Fruit fly (Drosophila melanogaster) whole organism, embryonic: ENCODE results near the gene spg.

Source experiments
- ATbp ChIP-seq: fragments of 200-800 bp; sonication (Bioruptor generic); optimal IDR thresholded peaks from 2 replicates; lab custom pipeline; 2017; ENCODE audit warnings: missing biosample characterization, mild to moderate bottlenecking, missing genetic modification characterization, missing genetic modification reagents
- Aef1 ChIP-seq: fragments of 200-800 bp; sonication (Bioruptor generic); IDR thresholded peaks from 3 replicates; pipeline ENCODE4 v1.3.6; 2022; ENCODE audit warnings: missing biosample characterization, missing genetic modification characterization
- Bdp1 ChIP-seq: fragments of 200-800 bp; sonication (Bioruptor generic); optimal IDR thresholded peaks from 3 replicates; lab custom pipeline; 2016; ENCODE audit warnings: missing biosample characterization, missing genetic modification characterization
- BtbVII ChIP-seq: fragments of 200-800 bp; sonication (Bioruptor generic); optimal IDR thresholded peaks from 3 replicates; lab custom pipeline; 2017; ENCODE audit warnings: missing biosample characterization, mild to moderate bottlenecking, missing genetic modification characterization
- C15 ChIP-seq: fragments of 200-800 bp; sonication (Bioruptor generic); IDR thresholded peaks from 3 replicates; pipeline ENCODE4 v1.3.6; 2022; ENCODE audit warnings: missing biosample characterization, missing genetic modification characterization
- CG1233 ChIP-seq: fragments of 200-800 bp; sonication (Bioruptor generic); optimal IDR thresholded peaks from 4 replicates; lab custom pipeline; 2018; ENCODE audit warnings: missing biosample characterization, mild to moderate bottlenecking, missing genetic modification characterization
- CG12769 ChIP-seq: fragments of 200-800 bp; sonication (Bioruptor generic); optimal IDR thresholded peaks from 2 replicates; lab custom pipeline; 2019; ENCODE audit warnings: missing biosample characterization, mild to moderate bottlenecking, missing genetic modification characterization, moderate library complexity
- CG13296 ChIP-seq: fragments of 200-800 bp; sonication (Bioruptor generic); optimal IDR thresholded peaks from 3 replicates; lab custom pipeline; 2018; ENCODE audit warnings: missing biosample characterization, mild to moderate bottlenecking, missing genetic modification characterization
- CG13775 ChIP-seq: fragments of 200-800 bp; sonication (Bioruptor generic); optimal IDR thresholded peaks from 3 replicates; lab custom pipeline; 2017; ENCODE audit warnings: missing biosample characterization, mild to moderate bottlenecking, missing genetic modification characterization
- CG14667 ChIP-seq: fragments of 200-800 bp; sonication (Bioruptor generic); IDR thresholded peaks from 2 replicates; pipeline ENCODE4 v1.3.6; 2022; ENCODE audit warnings: missing biosample characterization, missing genetic modification characterization
- CG14710 ChIP-seq: fragments of 200-800 bp; sonication (Bioruptor generic); optimal IDR thresholded peaks from 3 replicates; lab custom pipeline; 2019; ENCODE audit warnings: missing biosample characterization, mild to moderate bottlenecking, missing genetic modification characterization, moderate library complexity
- CG15269 ChIP-seq: fragments of 200-800 bp; sonication (Bioruptor generic); optimal IDR thresholded peaks from 2 replicates; lab custom pipeline; 2018; ENCODE audit warnings: missing biosample characterization, mild to moderate bottlenecking, missing genetic modification characterization, moderate library complexity
- CG2129 ChIP-seq: fragments of 200-800 bp; sonication (Bioruptor generic); IDR thresholded peaks from 2 replicates; pipeline ENCODE4 v1.3.6; 2022; ENCODE audit warnings: missing biosample characterization, missing genetic modification characterization; ENCODE audit not compliant: partially characterized antibody
- CG30020 ChIP-seq: fragments of 200-800 bp; optimal IDR thresholded peaks from 2 replicates; lab custom pipeline; 2019; ENCODE audit warnings: missing biosample characterization, mild to moderate bottlenecking, missing genetic modification characterization, moderate library complexity
- CG31224 ChIP-seq: fragments of 200-800 bp; sonication (Bioruptor generic); IDR thresholded peaks from 2 replicates; pipeline ENCODE4 v1.3.6; 2022; ENCODE audit warnings: missing biosample characterization, missing genetic modification characterization
- CG8388 ChIP-seq: fragments of 200-800 bp; sonication (Bioruptor generic); optimal IDR thresholded peaks from 2 replicates; lab custom pipeline; 2019; ENCODE audit warnings: missing biosample characterization, mild to moderate bottlenecking, missing genetic modification characterization, moderate library complexity
- CkIIα-i1 ChIP-seq: fragments of 200-800 bp; sonication (Bioruptor generic); IDR thresholded peaks from 2 replicates; pipeline ENCODE4 v1.3.6; 2022; ENCODE audit warnings: missing biosample characterization, missing genetic modification characterization
- D19A ChIP-seq: fragments of 200-800 bp; optimal IDR thresholded peaks from 3 replicates; lab custom pipeline; 2019; ENCODE audit warnings: missing biosample characterization, mild to moderate bottlenecking, missing genetic modification characterization, moderate library complexity
- E2f2 ChIP-seq: fragments of 200-800 bp; sonication (Bioruptor generic); IDR thresholded peaks from 2 replicates; pipeline ENCODE4 v1.3.6; 2022; ENCODE audit warnings: missing biosample characterization, missing genetic modification characterization
- Ets97D ChIP-seq: fragments of 200-800 bp; sonication (Bioruptor generic); optimal IDR thresholded peaks from 3 replicates; lab custom pipeline; 2016; ENCODE audit warnings: missing biosample characterization, missing genetic modification characterization
- Gsc ChIP-seq: fragments of 200-800 bp; sonication (Bioruptor generic); IDR thresholded peaks from 2 replicates; pipeline ENCODE4 v1.3.6; 2022; ENCODE audit warnings: missing biosample characterization, missing genetic modification characterization
- H15 ChIP-seq: fragments of 200-800 bp; sonication (Bioruptor generic); IDR thresholded peaks from 3 replicates; pipeline ENCODE4 v1.3.6; 2022; ENCODE audit warnings: missing biosample characterization, missing genetic modification characterization
- HLH3B ChIP-seq: fragments of 200-800 bp; sonication (Bioruptor generic); IDR thresholded peaks from 2 replicates; pipeline ENCODE4 v1.3.6; 2022; ENCODE audit warnings: missing biosample characterization, missing genetic modification characterization
- Med ChIP-seq: fragments of 200-800 bp; sonication (Bioruptor generic); peaks from one replicate; lab custom pipeline; 2016; ENCODE audit warnings: missing biosample characterization, missing genetic modification characterization, mild to moderate bottlenecking, inconsistent platforms, moderate library complexity
- Meics ChIP-seq: fragments of 200-800 bp; sonication (Bioruptor generic); optimal IDR thresholded peaks from 2 replicates; lab custom pipeline; 2017; ENCODE audit warnings: missing biosample characterization, mild to moderate bottlenecking, missing genetic modification characterization
- Oli ChIP-seq: fragments of 200-800 bp; sonication (Bioruptor generic); optimal IDR thresholded peaks from 2 replicates; lab custom pipeline; 2018; ENCODE audit warnings: missing biosample characterization, mild to moderate bottlenecking, missing genetic modification characterization, moderate library complexity
- Sry-δ ChIP-seq: fragments of 200-800 bp; sonication (Bioruptor generic); optimal IDR thresholded peaks from 2 replicates; lab custom pipeline; 2016; ENCODE audit warnings: missing biosample characterization, missing genetic modification characterization
- Xrp1 ChIP-seq: fragments of 200-800 bp; sonication (Bioruptor generic); IDR thresholded peaks from 2 replicates; pipeline ENCODE4 v1.3.6; 2022; ENCODE audit warnings: missing biosample characterization, missing genetic modification characterization
- ac ChIP-seq: fragments of 200-800 bp; sonication (Bioruptor generic); optimal IDR thresholded peaks from 3 replicates; lab custom pipeline; 2017; ENCODE audit warnings: missing biosample characterization, mild to moderate bottlenecking, missing genetic modification characterization
- az2 ChIP-seq: fragments of 200-800 bp; sonication (Bioruptor generic); optimal IDR thresholded peaks from 3 replicates; lab custom pipeline; 2016; ENCODE audit warnings: missing biosample characterization, missing genetic modification characterization
- bcd ChIP-seq: fragments of 200-800 bp; sonication (Bioruptor generic); optimal IDR thresholded peaks from 2 replicates; lab custom pipeline; 2017; ENCODE audit warnings: missing biosample characterization, mild to moderate bottlenecking, missing genetic modification characterization
- btn ChIP-seq: fragments of 200-800 bp; sonication (Bioruptor generic); optimal IDR thresholded peaks from 2 replicates; lab custom pipeline; 2016; ENCODE audit warnings: missing biosample characterization, missing genetic modification characterization
- cg ChIP-seq: fragments of 200-800 bp; sonication (Bioruptor generic); optimal IDR thresholded peaks from 3 replicates; lab custom pipeline; 2019; ENCODE audit warnings: missing biosample characterization, mild to moderate bottlenecking, missing genetic modification characterization, moderate library complexity
- chif ChIP-seq, 2 experiments: fragments of 200-800 bp; sonication (Bioruptor generic); optimal IDR thresholded peaks; 3 replicates each; lab custom pipeline; 2016; ENCODE audit warnings: missing biosample characterization in 2 of 2, missing genetic modification characterization in 2 of 2
- ci ChIP-seq: fragments of 200-800 bp; sonication (Bioruptor generic); IDR thresholded peaks from 3 replicates; pipeline ENCODE4 v1.3.6; 2022; ENCODE audit warnings: missing biosample characterization, missing genetic modification characterization
- corto ChIP-seq: fragments of 200-800 bp; sonication (Bioruptor generic); optimal IDR thresholded peaks from 2 replicates; lab custom pipeline; 2016; ENCODE audit warnings: missing biosample characterization, mild to moderate bottlenecking, missing genetic modification characterization, moderate library complexity
- croc ChIP-seq: fragments of 200-800 bp; sonication (Bioruptor generic); conservative IDR thresholded peaks from 3 replicates; pipeline ENCODE4 v1.3.6; 2022; ENCODE audit warnings: missing biosample characterization, missing genetic modification characterization
- dmrt11E ChIP-seq: fragments of 200-800 bp; sonication (Bioruptor generic); optimal IDR thresholded peaks from 3 replicates; lab custom pipeline; 2018; ENCODE audit warnings: missing biosample characterization, mild to moderate bottlenecking, missing genetic modification characterization, moderate library complexity
- dmrt99B ChIP-seq: fragments of 200-800 bp; sonication (Bioruptor generic); optimal IDR thresholded peaks from 2 replicates; lab custom pipeline; 2018; ENCODE audit warnings: missing biosample characterization, mild to moderate bottlenecking, missing genetic modification characterization, moderate library complexity
- hb ChIP-seq: fragments of 200-800 bp; sonication (Bioruptor generic); IDR thresholded peaks from 3 replicates; pipeline ENCODE4 v1.3.6; 2022; ENCODE audit warnings: missing biosample characterization, missing genetic modification characterization; ENCODE audit not compliant: partially characterized antibody
- jing ChIP-seq: fragments of 200-800 bp; sonication (Bioruptor generic); optimal IDR thresholded peaks from 2 replicates; lab custom pipeline; 2018; ENCODE audit warnings: missing biosample characterization, mild to moderate bottlenecking, missing genetic modification characterization
- nom ChIP-seq: fragments of 200-800 bp; sonication (Bioruptor generic); optimal IDR thresholded peaks from 2 replicates; lab custom pipeline; 2017; ENCODE audit warnings: missing biosample characterization, missing genetic modification characterization, mild to moderate bottlenecking, moderate library complexity, missing genetic modification reagents
- phol ChIP-seq: fragments of 200-800 bp; sonication (Bioruptor generic); optimal IDR thresholded peaks from 3 replicates; lab custom pipeline; 2018; ENCODE audit warnings: missing biosample characterization, mild to moderate bottlenecking, missing genetic modification characterization, moderate library complexity
- pnt ChIP-seq: fragments of 200-800 bp; sonication (Bioruptor generic); optimal IDR thresholded peaks from 3 replicates; lab custom pipeline; 2016; ENCODE audit warnings: missing biosample characterization, missing genetic modification characterization
- repo ChIP-seq: fragments of 200-800 bp; sonication (Bioruptor generic); optimal IDR thresholded peaks from 2 replicates; lab custom pipeline; 2016; ENCODE audit warnings: missing biosample characterization, missing genetic modification characterization
- sd ChIP-seq: fragments of 200-800 bp; sonication (Bioruptor generic); optimal IDR thresholded peaks from 3 replicates; lab custom pipeline; 2018; ENCODE audit warnings: missing biosample characterization, mild to moderate bottlenecking, missing genetic modification characterization, moderate library complexity
- sisA ChIP-seq: fragments of 200-800 bp; sonication (Bioruptor generic); IDR thresholded peaks from 2 replicates; pipeline ENCODE4 v1.3.6; 2022; ENCODE audit warnings: missing biosample characterization, missing genetic modification characterization
- sob ChIP-seq: fragments of 200-800 bp; sonication (Bioruptor generic); IDR thresholded peaks from 2 replicates; pipeline ENCODE4 v1.3.6; 2022; ENCODE audit warnings: missing biosample characterization, missing genetic modification characterization
- trem ChIP-seq: fragments of 200-800 bp; optimal IDR thresholded peaks from 3 replicates; lab custom pipeline; 2019; ENCODE audit warnings: missing biosample characterization, mild to moderate bottlenecking, missing genetic modification characterization, moderate library complexity
- tup ChIP-seq: fragments of 200-800 bp; sonication (Bioruptor generic); optimal IDR thresholded peaks from 2 replicates; lab custom pipeline; 2016; ENCODE audit warnings: missing biosample characterization, mild to moderate bottlenecking, missing genetic modification characterization, moderate library complexity

The spg gene

dm6 chr3R:28903392-28903791 lies 58.3 kb downstream of the spg start (continued):
- no peak for TF ChIP-seq CG8388
- TF ChIP-seq CG13296 (GFP tag; lab: Kevin White, UChicago) = no peak
- TF ChIP-seq Sry-δ (GFP tag; lab: Kevin White, UChicago) = no peak
- peak; percentile 33 for TF ChIP-seq CG12769 (tag; lab: Kevin White, UChicago)
- no peak for TF ChIP-seq pnt (GFP tag; lab: Kevin White, UChicago)
- TF ChIP-seq Ets97D (GFP tag; lab: Kevin White, UChicago) = peak; percentile 12
- no peak for TF ChIP-seq Xrp1 (GFP tag; lab: Robert Waterston, UW)
- no peak for TF ChIP-seq C15
- no peak for TF ChIP-seq CG14710 (tag; lab: Kevin White, UChicago)
- no peak for TF ChIP-seq dmrt99B (tag; lab: Kevin White, UChicago)
- no peak for TF ChIP-seq Oli (tag; lab: Kevin White, UChicago)
- no peak for TF ChIP-seq croc (GFP tag; lab: Robert Waterston, UW)
- no peak for TF ChIP-seq CG30020 (tag; lab: Kevin White, UChicago)
- peak; percentile 15 for TF ChIP-seq sd
- TF ChIP-seq Gsc (GFP tag; lab: Robert Waterston, UW) = no peak
- no peak for TF ChIP-seq repo (GFP tag; lab: Kevin White, UChicago)
- TF ChIP-seq cg = peak; percentile 51

dm6 chr3R:28904174-28904573 lies 59.1 kb downstream of the spg start:
- TF ChIP-seq Med (GFP tag; lab: Kevin White, UChicago) = peak; percentile 56
- no peak for TF ChIP-seq D19A (tag; lab: Kevin White, UChicago)
- TF ChIP-seq trem = peak; percentile 20
- peak; percentile 35 for TF ChIP-seq Meics (GFP tag; lab: Kevin White, UChicago)
- TF ChIP-seq E2f2 (GFP tag; lab: Robert Waterston, UW) = peak; percentile 7; the same call in 1 of the 2 replicates
- TF ChIP-seq H15 (GFP tag; lab: Robert Waterston, UW) = peak; percentile 65; the same call in 2 of the 3 replicates
- TF ChIP-seq sisA (GFP tag; lab: Robert Waterston, UW) = peak; percentile 63
- TF ChIP-seq sob (GFP tag; lab: Robert Waterston, UW) = peak; percentile 17; the same call in 1 of the 2 replicates
- no peak for TF ChIP-seq corto (GFP tag; lab: Kevin White, UChicago)
- TF ChIP-seq Bdp1 (GFP tag; lab: Kevin White, UChicago) = no peak
- 0 out of 2 replicates have a peak, but pooled peaks have one; percentile 18 for TF ChIP-seq CG31224 (GFP tag; lab: Robert Waterston, UW)
- TF ChIP-seq ac = no peak
- TF ChIP-seq ci (GFP tag; lab: Robert Waterston, UW) = peak; percentile 54; the same call in 1 of the 3 replicates
- TF ChIP-seq bcd (GFP tag; lab: Kevin White, UChicago) = peak; percentile 3
- peak; percentile 3 for TF ChIP-seq BtbVII (GFP tag; lab: Kevin White, UChicago)
- TF ChIP-seq phol (tag; lab: Kevin White, UChicago) = peak; percentile 69
- no peak for TF ChIP-seq CG2129
- TF ChIP-seq hb = no peak
- peak; percentile 0 to 10 for TF ChIP-seq chif (GFP tag; optimal IDR thresholded peaks at IDR 0.05; lab: Kevin White, UChicago)
- TF ChIP-seq jing (GFP tag; lab: Kevin White, UChicago) = peak; percentile 15
- TF ChIP-seq HLH3B = peak; percentile 49
- TF ChIP-seq CG15269 = peak; percentile 59
- peak; percentile 35 for TF ChIP-seq dmrt11E
- peak; percentile 44; the same call in 1 of the 2 replicates for TF ChIP-seq CG14667 (GFP tag; lab: Robert Waterston, UW)
- TF ChIP-seq az2 (GFP tag; lab: Kevin White, UChicago) = peak; percentile 25
- TF ChIP-seq nom (GFP tag; lab: Kevin White, UChicago) = no peak
- peak; percentile 38 for TF ChIP-seq ATbp
- TF ChIP-seq tup (GFP tag; lab: Kevin White, UChicago) = no peak
- peak; percentile 62; the same call in 1 of the 2 replicates for TF ChIP-seq Xrp1 (GFP tag; lab: Robert Waterston, UW)
- TF ChIP-seq btn (GFP tag; lab: Kevin White, UChicago) = no peak
- TF ChIP-seq Aef1 = peak; percentile 40; the same call in 1 of the 3 replicates
- TF ChIP-seq CG13775 = no peak
- TF ChIP-seq CG1233 (GFP tag; lab: Kevin White, UChicago) = peak; percentile 10
- no peak for TF ChIP-seq CkIIα-i1 (GFP tag; lab: Robert Waterston, UW)
